Worm (Caenorhabditis elegans) whole organism, L4 larva: Measurements from ENCODE around the gene D1086.9.
A peak's percentile ranks its signal among the peaks of the same experiment; 100 is the strongest.

Experiments used
- R02D3.7 ChIP-seq: fragments of 150-350 bp; sonication (generic microtip); optimal IDR thresholded peaks from 3 replicates; lab custom pipeline; 2014; ENCODE audit warnings: missing biosample characterization, missing genetic modification characterization
- Y5F2A.4 ChIP-seq: fragments of 200-800 bp; sonication (Bioruptor generic); optimal IDR thresholded peaks from 2 replicates; lab custom pipeline; 2018; ENCODE audit warnings: mild to moderate bottlenecking, missing genetic modification characterization, missing compliant biosample characterization
- ZK337.2 ChIP-seq: fragments of 200-800 bp; sonication (Bioruptor generic); IDR thresholded peaks from 2 replicates; pipeline ENCODE4 v1.3.6; 2022; ENCODE audit warnings: missing genetic modification reagents, missing genetic modification characterization, missing compliant biosample characterization
- ZK546.5 ChIP-seq, 2 experiments: sonication (generic microtip); optimal IDR thresholded peaks; 2 replicates each; lab custom pipeline; 2017; ENCODE audit warnings: missing biosample characterization in 2 of 2, missing genetic modification characterization in 2 of 2
- aha-1 ChIP-seq: fragments of 150-350 bp; peaks from one replicate; lab custom pipeline; 2014; ENCODE audit warnings: missing biosample characterization, missing genetic modification characterization
- ama-1 ChIP-seq: fragments of 150-350 bp; optimal IDR thresholded peaks from 2 replicates; lab custom pipeline; 2014; ENCODE audit warnings: inconsistent platforms, mixed read lengths
- ceh-82 ChIP-seq: sonication (generic microtip); optimal IDR thresholded peaks from 2 replicates; lab custom pipeline; 2017; ENCODE audit warnings: missing biosample characterization, missing genetic modification characterization
- ces-1 ChIP-seq: fragments of 150-350 bp; sonication (generic microtip); optimal IDR thresholded peaks from 4 replicates; lab custom pipeline; 2014; ENCODE audit warnings: missing biosample characterization, missing genetic modification reagents, missing genetic modification characterization
- ctbp-1 ChIP-seq: fragments of 200-800 bp; sonication (Bioruptor generic); IDR thresholded peaks from 2 replicates; pipeline ENCODE4 v1.3.6; 2022; ENCODE audit warnings: missing genetic modification reagents, missing genetic modification characterization, missing compliant biosample characterization
- daf-16 ChIP-seq, 3 experiments: sonication (generic microtip); optimal IDR thresholded peaks; 2 replicates each; lab custom pipeline; 2016 to 2017; ENCODE audit warnings: missing genetic modification characterization in 3 of 3, missing genetic modification reagents in 3 of 3, mild to moderate bottlenecking in 2 of 3, missing compliant biosample characterization in 2 of 3, missing biosample characterization in 1 of 3, moderate library complexity in 1 of 3
- daf-8 ChIP-seq: fragments of 200-800 bp; sonication (Bioruptor generic); IDR thresholded peaks from 2 replicates; pipeline ENCODE4 v1.3.6; 2022; ENCODE audit warnings: missing genetic modification characterization, missing compliant biosample characterization
- dmd-6 ChIP-seq: fragments of 200-800 bp; sonication (Bioruptor generic); IDR thresholded peaks from 2 replicates; pipeline ENCODE4 v1.3.6; 2022; ENCODE audit warnings: missing genetic modification reagents, missing genetic modification characterization, missing compliant biosample characterization
- dpl-1 ChIP-seq: fragments of 150-350 bp; optimal IDR thresholded peaks from 2 replicates; lab custom pipeline; 2014; ENCODE audit warnings: missing biosample characterization, missing genetic modification reagents, missing genetic modification characterization
- duxl-1 ChIP-seq: sonication (generic microtip); optimal IDR thresholded peaks from 2 replicates; lab custom pipeline; 2016; ENCODE audit warnings: mild to moderate bottlenecking, missing genetic modification characterization, moderate library complexity, missing compliant biosample characterization; ENCODE audit not compliant: poor library complexity
- dve-1 ChIP-seq: sonication (generic microtip); optimal IDR thresholded peaks from 2 replicates; lab custom pipeline; 2017; ENCODE audit warnings: antibody characterized with exemption, mild to moderate bottlenecking, missing genetic modification characterization, missing compliant biosample characterization; ENCODE audit not compliant: insufficient read depth
- egl-27 ChIP-seq: sonication (generic microtip); optimal IDR thresholded peaks from 3 replicates; lab custom pipeline; 2017; ENCODE audit warnings: missing biosample characterization, missing genetic modification reagents, missing genetic modification characterization
- fkh-10 ChIP-seq: fragments of 150-350 bp; optimal IDR thresholded peaks from 2 replicates; lab custom pipeline; 2014; ENCODE audit warnings: missing biosample characterization, missing genetic modification reagents, missing genetic modification characterization
- fos-1 ChIP-seq: fragments of 150-350 bp; optimal IDR thresholded peaks from 2 replicates; lab custom pipeline; 2014; ENCODE audit warnings: missing biosample characterization, missing genetic modification characterization
- hmg-1.1 ChIP-seq: fragments of 200-800 bp; sonication (Bioruptor generic); IDR thresholded peaks from 2 replicates; pipeline ENCODE4 v1.3.6; 2022; ENCODE audit warnings: missing genetic modification reagents, missing genetic modification characterization, missing compliant biosample characterization
- jun-1 ChIP-seq: fragments of 150-350 bp; optimal IDR thresholded peaks from 2 replicates; lab custom pipeline; 2014; ENCODE audit warnings: missing biosample characterization, missing genetic modification reagents, missing genetic modification characterization
- lim-7 ChIP-seq: fragments of 200-800 bp; sonication (Bioruptor generic); IDR thresholded peaks from 2 replicates; pipeline ENCODE4 v1.3.6; 2022; ENCODE audit warnings: missing genetic modification characterization, missing compliant biosample characterization
- lin-1 ChIP-seq: fragments of 200-800 bp; sonication (Bioruptor generic); IDR thresholded peaks from 2 replicates; pipeline ENCODE4 v1.3.6; 2022; ENCODE audit warnings: missing genetic modification reagents, missing genetic modification characterization, missing compliant biosample characterization
- lin-29 ChIP-seq: fragments of 200-800 bp; sonication (Bioruptor generic); IDR thresholded peaks from 2 replicates; pipeline ENCODE4 v1.3.6; 2022; ENCODE audit warnings: missing genetic modification reagents, missing genetic modification characterization, missing compliant biosample characterization
- lin-38 ChIP-seq: fragments of 200-800 bp; sonication (Bioruptor generic); IDR thresholded peaks from 2 replicates; pipeline ENCODE4 v1.3.6; 2022; ENCODE audit warnings: missing genetic modification reagents, missing genetic modification characterization, missing compliant biosample characterization
- lir-3 ChIP-seq: sonication (generic microtip); optimal IDR thresholded peaks from 2 replicates; lab custom pipeline; 2016; ENCODE audit warnings: mild to moderate bottlenecking, missing genetic modification characterization, missing compliant biosample characterization
- lsy-2 ChIP-seq, 2 experiments: fragments of 150-350 bp in 1 of 2; sonication (generic microtip) in 1 of 2; optimal IDR thresholded peaks; 2 replicates each; lab custom pipeline; 2014 to 2017; ENCODE audit warnings: missing biosample characterization in 2 of 2, missing genetic modification characterization in 2 of 2
- madf-9 ChIP-seq: fragments of 200-800 bp; sonication (Bioruptor generic); conservative IDR thresholded peaks from 2 replicates; pipeline ENCODE4 v1.3.6; 2022; ENCODE audit warnings: missing genetic modification reagents, missing genetic modification characterization, missing compliant biosample characterization
- mdt-29 ChIP-seq: fragments of 200-800 bp; sonication (Bioruptor generic); IDR thresholded peaks from 2 replicates; pipeline ENCODE4 v1.3.6; 2022; ENCODE audit warnings: missing genetic modification reagents, missing genetic modification characterization, missing compliant biosample characterization
- mxl-2 ChIP-seq: fragments of 200-800 bp; sonication (Bioruptor generic); conservative IDR thresholded peaks from 2 replicates; pipeline ENCODE4 v1.3.6; 2022; ENCODE audit warnings: missing genetic modification reagents, missing genetic modification characterization, missing compliant biosample characterization
- mxl-3 ChIP-seq: fragments of 200-800 bp; sonication (Bioruptor generic); optimal IDR thresholded peaks from 2 replicates; lab custom pipeline; 2018; ENCODE audit warnings: mild to moderate bottlenecking, missing genetic modification characterization, missing compliant biosample characterization
- nhr-111 ChIP-seq: fragments of 200-800 bp; sonication (Bioruptor generic); optimal IDR thresholded peaks from 2 replicates; lab custom pipeline; 2018; ENCODE audit warnings: mild to moderate bottlenecking, missing genetic modification characterization, missing compliant biosample characterization
- nhr-25 ChIP-seq: sonication (generic microtip); optimal IDR thresholded peaks from 2 replicates; lab custom pipeline; 2017; ENCODE audit warnings: missing genetic modification characterization, mild to moderate bottlenecking, missing compliant biosample characterization, antibody characterized with exemption, moderate library complexity, borderline replicate concordance; ENCODE audit not compliant: insufficient read depth
- nhr-41 ChIP-seq: fragments of 200-800 bp; sonication (Bioruptor generic); IDR thresholded peaks from 2 replicates; pipeline ENCODE4 v1.3.6; 2022; ENCODE audit warnings: missing genetic modification reagents, missing genetic modification characterization, missing compliant biosample characterization
- nhr-42 ChIP-seq: fragments of 200-800 bp; sonication (Bioruptor generic); IDR thresholded peaks from 2 replicates; pipeline ENCODE4 v1.3.6; 2022; ENCODE audit warnings: missing genetic modification characterization, missing compliant biosample characterization
- nhr-48 ChIP-seq: sonication (generic microtip); optimal IDR thresholded peaks from 2 replicates; lab custom pipeline; 2016; ENCODE audit warnings: mild to moderate bottlenecking, missing genetic modification characterization, missing compliant biosample characterization
- nhr-76 ChIP-seq: fragments of 150-350 bp; optimal IDR thresholded peaks from 2 replicates; lab custom pipeline; 2014; ENCODE audit warnings: missing biosample characterization, missing genetic modification characterization
- pha-4 ChIP-seq, 2 experiments: fragments of 150-350 bp in 1 of 2; fragments of 200-800 bp in 1 of 2; sonication (Bioruptor generic) in 1 of 2; IDR thresholded peaks in 1 of 2; optimal IDR thresholded peaks in 1 of 2; 2 replicates each; pipeline versions ENCODE4 v1.3.6 to Lab custom; 2014 to 2022; ENCODE audit warnings: missing genetic modification characterization in 2 of 2, missing genetic modification reagents in 2 of 2, missing biosample characterization in 1 of 2, missing compliant biosample characterization in 1 of 2
- saeg-2 ChIP-seq: fragments of 200-800 bp; sonication (Bioruptor generic); IDR thresholded peaks from 2 replicates; pipeline ENCODE4 v1.3.6; 2022; ENCODE audit warnings: missing genetic modification reagents, missing genetic modification characterization, missing compliant biosample characterization
- tag-97 ChIP-seq: fragments of 200-800 bp; sonication (Bioruptor generic); IDR thresholded peaks from 2 replicates; pipeline ENCODE4 v1.3.6; 2022; ENCODE audit warnings: missing genetic modification characterization, missing compliant biosample characterization
- unc-39 ChIP-seq: sonication (generic microtip); optimal IDR thresholded peaks from 2 replicates; lab custom pipeline; 2017; ENCODE audit warnings: missing biosample characterization, missing genetic modification characterization
- unc-62 ChIP-seq, 3 experiments: fragments of 150-350 bp in 1 of 3; sonication (generic microtip); optimal IDR thresholded peaks in 2 of 3; peaks in 1 of 3; 1 replicate in 1 of 3; 2 replicates in 2 of 3; lab custom pipeline; 2014 to 2017; ENCODE audit warnings: missing biosample characterization in 3 of 3, missing genetic modification characterization in 3 of 3, missing genetic modification reagents in 3 of 3, missing genotype in 1 of 3
- vab-7 ChIP-seq: fragments of 200-800 bp; sonication (Bioruptor generic); IDR thresholded peaks from 2 replicates; pipeline ENCODE4 v1.3.6; 2022; ENCODE audit warnings: missing genetic modification reagents, missing genetic modification characterization, missing compliant biosample characterization
- zfp-2 ChIP-seq: sonication (generic microtip); optimal IDR thresholded peaks from 2 replicates; lab custom pipeline; 2016; ENCODE audit warnings: mild to moderate bottlenecking, missing genetic modification characterization, missing compliant biosample characterization
- zfp-3 ChIP-seq: fragments of 200-800 bp; sonication (Bioruptor generic); conservative IDR thresholded peaks from 2 replicates; pipeline ENCODE4 v1.3.6; 2022; ENCODE audit warnings: missing genetic modification reagents, missing genetic modification characterization, missing compliant biosample characterization
- zip-2 ChIP-seq: fragments of 150-350 bp; optimal IDR thresholded peaks from 2 replicates; lab custom pipeline; 2014; ENCODE audit warnings: missing biosample characterization, missing genetic modification characterization
- ztf-7 ChIP-seq: fragments of 150-350 bp; optimal IDR thresholded peaks from 2 replicates; lab custom pipeline; 2014; ENCODE audit warnings: missing biosample characterization, missing genetic modification characterization

The D1086.9 gene

DNA sequence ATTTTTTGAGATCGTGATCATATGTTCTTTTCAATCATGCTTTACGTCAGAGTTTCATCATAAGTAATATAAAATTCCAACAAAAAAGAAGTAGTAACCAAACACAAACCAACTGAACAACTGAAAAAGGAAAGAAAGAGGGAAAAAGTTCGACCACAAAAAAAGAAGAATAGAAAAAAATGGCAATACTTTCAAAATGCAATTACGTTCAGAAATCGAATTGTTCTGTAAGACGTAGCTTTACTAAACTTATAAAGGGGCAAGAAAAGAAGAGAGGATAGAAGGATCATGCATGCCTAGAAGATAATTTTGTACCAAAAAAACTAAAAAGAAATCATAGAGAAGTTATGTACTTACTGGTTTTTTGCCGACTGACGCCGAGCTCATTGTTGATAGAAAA lies 36.7 kb downstream of the D1086.9 start:
- TF ChIP-seq ces-1 (GFP tag; lab: Kevin White, UChicago) = peak; percentile 96
- TF ChIP-seq hmg-1.1 (GFP tag; lab: Robert Waterston, UW) = no peak
- TF ChIP-seq lsy-2 (tag; optimal IDR thresholded peaks at IDR 0.05; lab: Kevin White, UChicago) = peak in 1 of 2 experiments; percentile 4
- TF ChIP-seq ctbp-1 (GFP tag; lab: Robert Waterston, UW) = 0 out of 2 replicates have a peak, but pooled peaks have one; percentile 8
- TF ChIP-seq ZK337.2 = no peak
- TF ChIP-seq duxl-1 (tag; lab: Kevin White, UChicago) = no peak
- TF ChIP-seq fkh-10 (GFP tag; lab: Kevin White, UChicago) = peak; percentile 82

DNA sequence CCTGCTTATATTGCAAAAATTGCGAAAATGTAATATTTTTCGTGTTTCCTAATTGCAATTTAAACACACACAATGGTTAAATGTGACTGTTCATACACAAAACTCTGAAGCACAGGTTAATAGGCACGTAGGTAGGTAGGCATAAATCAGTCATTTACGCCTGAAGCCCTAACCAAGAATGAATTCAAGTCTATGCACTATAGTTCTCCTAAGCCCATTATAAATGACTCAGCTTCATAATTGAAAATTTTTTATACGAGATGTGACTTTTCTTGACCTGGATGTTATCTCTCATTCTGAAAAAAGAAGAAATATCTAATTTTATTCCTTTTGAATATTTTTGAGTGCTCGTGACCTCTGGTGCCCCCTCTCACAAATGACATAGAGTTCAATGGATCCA lies 37.8 kb downstream of the D1086.9 start:
- no peak for TF ChIP-seq Y5F2A.4 (GFP tag; lab: Kevin White, UChicago)
- no peak for TF ChIP-seq ceh-82 (tag; lab: Kevin White, UChicago)
- peak in 1 of 2 experiments; percentile 92 for TF ChIP-seq unc-62 (GFP tag; optimal IDR thresholded peaks at IDR 0.05 in 1 of 2; lab: Kevin White, UChicago)
- TF ChIP-seq unc-62 (tag; optimal IDR thresholded peaks at IDR 0.05; lab: Kevin White, UChicago) = no peak
- TF ChIP-seq vab-7 = no peak
- TF ChIP-seq lin-1 (GFP tag; lab: Robert Waterston, UW) = no peak
- no peak for TF ChIP-seq nhr-48 (tag; lab: Kevin White, UChicago)
- no peak for TF ChIP-seq dpl-1 (GFP tag; lab: Kevin White, UChicago)

DNA sequence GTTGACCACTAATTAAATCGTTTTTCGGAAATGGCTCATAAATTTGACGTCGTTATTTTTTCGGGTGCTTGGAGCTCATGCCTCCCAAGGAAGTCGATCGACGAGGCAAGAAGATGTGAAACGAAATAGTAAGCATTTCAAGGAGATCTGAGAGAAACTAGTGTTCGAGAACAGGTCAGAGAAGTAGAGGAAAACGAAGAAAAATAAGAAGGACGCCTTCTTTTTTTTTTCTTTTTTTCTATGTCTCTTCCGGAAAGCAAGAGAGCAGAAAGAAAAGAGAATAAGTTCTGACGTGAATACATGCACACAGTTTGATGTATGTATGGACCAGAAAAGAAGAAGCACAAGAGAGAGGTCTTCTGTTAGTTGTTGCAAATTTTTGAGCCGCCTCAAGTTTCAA lies 39.6 kb downstream of the D1086.9 start:
- TF ChIP-seq ceh-82 (tag; lab: Kevin White, UChicago) (no peak), pha-4 (GFP tag; IDR thresholded peaks at IDR 0.05; lab: Robert Waterston, UW) (no peak), pha-4 (tag; optimal IDR thresholded peaks at IDR 0.05; lab: Kevin White, UChicago) (no peak), daf-16 (GFP tag; optimal IDR thresholded peaks at IDR 0.05; lab: Kevin White, UChicago) (no peak), daf-16 (tag; optimal IDR thresholded peaks at IDR 0.05; lab: Kevin White, UChicago) (no peak), lsy-2 (tag; optimal IDR thresholded peaks at IDR 0.05; lab: Kevin White, UChicago) (peak in 1 of 2 experiments; percentile 63), vab-7 (no peak), fkh-10 (GFP tag; lab: Kevin White, UChicago) (peak; percentile 84), zfp-3 (GFP tag; lab: Robert Waterston, UW) (no peak), lin-38 (no peak), mxl-3 (no peak), tag-97 (GFP tag; lab: Robert Waterston, UW) (no peak), madf-9 (GFP tag; lab: Robert Waterston, UW) (no peak), nhr-25 (tag; lab: Kevin White, UChicago) (no peak), ZK546.5 (tag; optimal IDR thresholded peaks at IDR 0.05; lab: Kevin White, UChicago) (no peak), mxl-2 (no peak), nhr-41 (GFP tag; lab: Robert Waterston, UW) (no peak), mdt-29 (GFP tag; lab: Robert Waterston, UW) (no peak), fos-1 (no peak), ama-1 (lab: Kevin White, UChicago) (no peak), dve-1 (tag; lab: Kevin White, UChicago) (no peak), egl-27 (tag; lab: Kevin White, UChicago) (no peak), nhr-76 (tag; lab: Kevin White, UChicago) (no peak), lin-29 (no peak), zfp-2 (no peak), lim-7 (GFP tag; lab: Robert Waterston, UW) (no peak), nhr-42 (no peak), dmd-6 (GFP tag; lab: Robert Waterston, UW) (no peak), daf-8 (GFP tag; lab: Robert Waterston, UW) (no peak), unc-39 (tag; lab: Kevin White, UChicago) (no peak), zip-2 (tag; lab: Kevin White, UChicago) (no peak), R02D3.7 (tag; lab: Kevin White, UChicago) (no peak), lir-3 (tag; lab: Kevin White, UChicago) (no peak), ztf-7 (tag; lab: Kevin White, UChicago) (no peak), jun-1 (tag; lab: Kevin White, UChicago) (no peak), saeg-2 (no peak), nhr-48 (tag; lab: Kevin White, UChicago) (no peak), aha-1 (tag; lab: Kevin White, UChicago) (peak; percentile 40), nhr-111 (GFP tag; lab: Kevin White, UChicago) (no peak)
